Fruit fly (Drosophila melanogaster): ENCODE results near the gene Srp72.

Srp72 gene

dm6 chr3R:20560019-20560667, 28.4 kb upstream of the Srp72 start, which contains the start of gene CG15922:
CG15922 (minus strand) TSS chr3R:20560280.
- TF ChIP-seq Dll (optimal IDR thresholded peaks at IDR 0.05) (no peak), EcR (GFP tag; optimal IDR thresholded peaks at IDR 0.05) (no peak), usp (GFP tag; optimal IDR thresholded peaks at IDR 0.05) (no peak), psq (optimal IDR thresholded peaks at IDR 0.05) (no peak), CG8478 (optimal IDR thresholded peaks at IDR 0.05) (no peak), pan (optimal IDR thresholded peaks at IDR 0.05) (no peak)

DNA sequence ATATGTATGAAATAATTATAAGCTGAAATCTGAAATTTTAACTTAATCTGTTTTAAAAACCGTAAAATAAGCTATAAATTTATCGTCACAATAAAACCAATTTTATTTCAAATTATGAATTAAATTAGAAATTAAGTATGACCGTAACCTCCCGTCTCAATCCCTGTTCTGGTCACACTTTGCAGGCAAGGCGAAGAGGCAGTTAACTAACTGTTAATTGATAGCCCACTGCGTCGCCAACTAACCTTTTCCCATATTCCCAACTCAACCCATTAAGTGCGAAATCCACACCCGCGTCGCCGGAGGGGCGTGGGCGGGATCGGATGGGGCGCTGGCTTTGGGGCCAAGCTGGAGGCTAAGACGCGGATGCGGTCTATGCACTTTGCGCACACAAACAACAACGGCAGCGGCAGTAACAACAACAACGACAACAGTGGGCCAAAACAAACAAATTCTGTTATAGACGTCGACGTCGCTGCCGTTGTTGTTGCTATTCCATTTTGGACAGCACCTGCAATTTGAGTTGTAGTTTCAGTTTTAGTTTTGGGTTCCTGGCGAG, 27.8 kb upstream of the Srp72 start, which contains the start of gene CG5191:
CG5191 (plus strand) TSS at position 198 of the 559 bp plus-strand sequence.
- TF ChIP-seq usp (GFP tag; optimal IDR thresholded peaks at IDR 0.05), result no peak
- no peak for TF ChIP-seq EcR (GFP tag; optimal IDR thresholded peaks at IDR 0.05)
- no peak for TF ChIP-seq Dll (optimal IDR thresholded peaks at IDR 0.05)
- no peak for TF ChIP-seq pan (optimal IDR thresholded peaks at IDR 0.05)
- TF ChIP-seq CG8478 (optimal IDR thresholded peaks at IDR 0.05), result no peak
- no peak for TF ChIP-seq psq (optimal IDR thresholded peaks at IDR 0.05)

dm6 chr3R:20563830-20564421, 24.6 kb upstream of the Srp72 start, which contains the start of gene CG10877:
CG10877 (minus strand) TSS chr3R:20564067.
- TF ChIP-seq EcR (GFP tag; optimal IDR thresholded peaks at IDR 0.05) (no peak), pan (optimal IDR thresholded peaks at IDR 0.05) (no peak), Dll (optimal IDR thresholded peaks at IDR 0.05) (no peak), CG8478 (optimal IDR thresholded peaks at IDR 0.05) (no peak), usp (GFP tag; optimal IDR thresholded peaks at IDR 0.05) (no peak)

DNA sequence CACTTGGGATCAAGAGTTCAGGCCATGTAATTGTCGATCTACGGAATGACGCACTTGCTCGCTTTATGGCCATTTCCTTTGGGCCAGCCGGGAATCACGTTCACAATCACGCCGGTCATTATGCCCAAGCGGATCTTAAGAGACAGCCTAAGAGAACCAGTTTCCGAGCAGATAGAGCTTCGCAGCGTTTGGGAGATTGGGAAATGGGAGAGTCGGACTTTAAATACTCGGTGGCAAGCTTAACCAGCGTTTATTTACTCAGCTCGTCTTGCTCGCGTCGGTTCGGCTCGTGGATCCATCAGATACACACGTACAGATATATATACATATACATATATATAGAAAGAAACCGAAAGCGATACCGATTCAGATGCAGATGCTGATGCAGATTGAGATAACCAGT, 23.0 kb upstream of the Srp72 start:
- no peak for TF ChIP-seq usp (GFP tag; optimal IDR thresholded peaks at IDR 0.05)
- peak; percentile 20 for TF ChIP-seq Dll (optimal IDR thresholded peaks at IDR 0.05)

DNA sequence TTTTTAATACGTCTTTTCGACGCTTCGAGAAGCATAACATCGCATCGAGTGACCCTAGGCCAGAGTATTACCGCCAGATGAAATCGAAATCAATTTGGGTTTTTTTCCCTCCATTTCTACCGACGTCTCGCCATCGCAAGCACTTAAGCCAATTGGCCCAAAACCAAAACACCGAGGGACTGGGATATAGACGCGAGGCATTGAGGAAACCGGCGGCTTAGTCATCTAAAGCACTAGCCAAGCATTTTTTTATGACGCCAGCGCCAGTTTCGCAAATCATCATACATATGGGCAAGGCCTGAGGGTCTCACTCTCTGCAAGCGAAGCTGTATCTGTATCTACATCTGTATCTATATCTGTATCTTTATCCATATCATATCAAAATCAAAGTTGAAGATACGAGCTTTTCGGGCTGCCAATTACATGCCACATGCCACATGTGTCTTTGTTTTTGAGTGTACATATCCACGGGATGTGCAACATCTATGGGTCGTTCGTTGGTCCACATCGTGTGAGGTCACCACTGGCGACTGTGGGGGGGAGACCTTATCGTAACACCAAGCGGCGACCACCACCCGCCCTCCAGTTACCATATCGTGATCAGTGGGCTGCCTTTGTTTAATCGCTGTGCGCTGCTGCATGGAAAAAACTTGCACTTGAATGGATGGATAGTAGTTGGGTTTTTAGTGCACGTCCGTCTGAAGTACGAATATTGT, 20.8 kb upstream of the Srp72 start:
- TF ChIP-seq pan (optimal IDR thresholded peaks at IDR 0.05), result no peak
- no peak for TF ChIP-seq psq (optimal IDR thresholded peaks at IDR 0.05)
- no peak for TF ChIP-seq EcR (GFP tag; optimal IDR thresholded peaks at IDR 0.05)
- no peak for TF ChIP-seq CG8478 (optimal IDR thresholded peaks at IDR 0.05)
- TF ChIP-seq Dll (optimal IDR thresholded peaks at IDR 0.05), result no peak
- no peak for TF ChIP-seq usp (GFP tag; optimal IDR thresholded peaks at IDR 0.05)

DNA sequence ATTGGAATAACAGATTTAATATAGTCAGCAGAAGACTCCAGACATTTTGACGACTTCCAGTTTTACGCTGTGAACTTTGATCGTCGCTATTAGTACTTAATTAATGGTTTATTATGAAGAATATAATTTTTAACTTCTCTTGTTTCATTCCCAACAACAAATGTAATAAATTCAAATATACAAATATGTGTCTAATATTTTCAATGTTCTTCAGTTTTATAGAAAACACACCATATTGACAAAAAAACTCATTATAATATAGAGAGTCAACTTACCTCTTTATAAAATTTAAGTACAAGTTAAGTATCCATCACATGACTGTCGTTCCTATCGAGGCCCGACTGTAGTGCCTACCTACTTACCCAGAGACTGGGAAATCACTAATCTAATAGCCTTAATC, 15.2 kb upstream of the Srp72 start:
- TF ChIP-seq Dll (optimal IDR thresholded peaks at IDR 0.05) (no peak), pan (optimal IDR thresholded peaks at IDR 0.05) (no peak), usp (GFP tag; optimal IDR thresholded peaks at IDR 0.05) (no peak), EcR (GFP tag; optimal IDR thresholded peaks at IDR 0.05) (no peak), psq (optimal IDR thresholded peaks at IDR 0.05) (no peak), CG8478 (optimal IDR thresholded peaks at IDR 0.05) (no peak)

DNA sequence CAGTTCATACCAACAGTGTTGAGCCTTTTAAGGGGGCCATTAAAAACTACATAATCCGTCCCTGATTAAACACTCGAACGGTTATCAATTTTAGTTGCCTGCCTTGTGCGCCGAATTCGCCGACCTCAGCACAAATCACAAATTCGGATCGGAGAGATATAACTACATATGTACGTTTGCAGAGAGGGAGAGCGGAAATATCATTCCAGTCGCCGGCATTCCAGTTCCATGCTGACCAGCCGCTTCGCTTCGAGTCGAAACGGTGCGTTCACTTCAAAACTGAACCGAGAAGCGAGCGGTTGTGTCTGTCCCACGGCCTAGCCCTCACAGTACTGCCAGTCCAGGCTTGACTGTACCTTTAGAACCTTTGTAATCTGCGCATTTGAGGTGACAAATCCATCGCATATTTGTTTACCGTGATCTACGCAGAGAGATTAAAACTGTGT, 14.0 kb upstream of the Srp72 start:
- TF ChIP-seq CG8478 (optimal IDR thresholded peaks at IDR 0.05) (no peak), EcR (GFP tag; optimal IDR thresholded peaks at IDR 0.05) (no peak), Dll (optimal IDR thresholded peaks at IDR 0.05) (no peak), psq (optimal IDR thresholded peaks at IDR 0.05) (no peak), usp (GFP tag; optimal IDR thresholded peaks at IDR 0.05) (no peak), pan (optimal IDR thresholded peaks at IDR 0.05) (no peak)

DNA sequence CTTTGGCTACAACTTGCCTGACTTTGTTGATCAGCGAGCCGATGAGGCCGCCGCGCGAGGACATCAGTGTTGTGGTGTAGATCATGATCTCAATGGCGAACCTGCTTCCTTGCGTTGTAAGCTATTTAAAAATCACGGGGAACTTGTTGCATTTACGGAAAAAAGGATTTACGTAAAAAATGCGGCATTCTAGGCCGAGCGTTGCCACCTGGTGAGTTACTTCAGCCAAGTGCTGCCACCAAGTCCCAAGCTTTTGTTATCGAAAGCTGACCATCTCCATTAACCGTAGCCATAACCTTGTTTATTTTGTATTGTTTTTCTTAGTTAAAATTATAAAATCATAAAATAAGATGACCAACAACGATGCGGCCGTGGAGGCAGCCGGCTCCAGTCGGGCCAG, 11.7 kb upstream of the Srp72 start, which contains the start of the genes TFAM and CG5412:
TFAM (minus strand) TSS at position 222 of the 400 bp plus-strand sequence.
CG5412 (plus strand) TSS at position 265 of the 400 bp plus-strand sequence.
- TF ChIP-seq Dll (optimal IDR thresholded peaks at IDR 0.05) (no peak), CG8478 (optimal IDR thresholded peaks at IDR 0.05) (no peak), usp (GFP tag; optimal IDR thresholded peaks at IDR 0.05) (no peak), pan (optimal IDR thresholded peaks at IDR 0.05) (no peak), psq (optimal IDR thresholded peaks at IDR 0.05) (no peak), EcR (GFP tag; optimal IDR thresholded peaks at IDR 0.05) (no peak)

dm6 chr3R:20579816-20580215, 8.7 kb upstream of the Srp72 start, which contains the start of the genes EloB and Srp14:
EloB (minus strand) TSS chr3R:20579850.
Srp14 (plus strand) TSS chr3R:20580115.
- TF ChIP-seq usp (GFP tag; optimal IDR thresholded peaks at IDR 0.05) (no peak), psq (optimal IDR thresholded peaks at IDR 0.05) (no peak), Dll (optimal IDR thresholded peaks at IDR 0.05) (no peak), EcR (GFP tag; optimal IDR thresholded peaks at IDR 0.05) (no peak)

- TF ChIP-seq psq (optimal IDR thresholded peaks at IDR 0.05) (no peak), usp (GFP tag; optimal IDR thresholded peaks at IDR 0.05) (no peak)
Observed at dm6 chr3R:20581376-20581775, 7.1 kb upstream of the Srp72 start, which contains the start of gene CG34008. CG34008 (minus strand) TSS chr3R:20581522.

- TF ChIP-seq Dll (optimal IDR thresholded peaks at IDR 0.05) (no peak), usp (GFP tag; optimal IDR thresholded peaks at IDR 0.05) (no peak), pan (optimal IDR thresholded peaks at IDR 0.05) (no peak), psq (optimal IDR thresholded peaks at IDR 0.05) (no peak), EcR (GFP tag; optimal IDR thresholded peaks at IDR 0.05) (no peak), CG8478 (optimal IDR thresholded peaks at IDR 0.05) (no peak)
Observed at dm6 chr3R:20585566-20585965, 2.9 kb upstream of the Srp72 start, which contains the start of gene CG16953. CG16953 (minus strand) TSS chr3R:20585833.

DNA sequence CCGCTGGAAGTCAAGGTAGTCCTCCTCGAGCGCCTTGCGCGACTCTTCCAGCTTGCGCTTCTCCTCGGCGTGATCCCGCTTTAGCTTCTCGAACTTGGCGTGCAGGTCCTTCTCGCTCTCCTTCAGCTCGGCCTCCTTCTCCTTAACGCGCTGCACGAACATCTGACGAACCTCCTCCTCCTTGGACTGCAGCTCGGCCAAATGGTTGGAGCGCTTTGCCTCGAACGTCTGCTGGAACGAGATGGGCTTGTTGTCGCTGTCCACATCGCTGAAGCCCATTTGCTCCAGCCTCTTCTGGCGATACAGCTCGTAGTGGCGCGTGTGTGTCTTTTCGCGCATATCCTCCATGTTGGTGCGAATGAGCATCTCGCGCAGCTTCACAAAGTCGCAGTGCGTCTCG, 2.1 kb upstream of the Srp72 start:
- TF ChIP-seq pan (optimal IDR thresholded peaks at IDR 0.05) (no peak), CG8478 (optimal IDR thresholded peaks at IDR 0.05) (no peak), psq (optimal IDR thresholded peaks at IDR 0.05) (no peak), Dll (optimal IDR thresholded peaks at IDR 0.05) (no peak)
